Fruit fly (Drosophila melanogaster) whole organism, adult: ENCODE measurements around the gene Wdr37.

Experiments
- CG11617 ChIP-seq: fragments of 200-800 bp; sonication (Bioruptor generic); optimal IDR thresholded peaks from 2 replicates; lab custom pipeline; 2017; ENCODE audit warnings: mild to moderate bottlenecking, missing biosample characterization, missing genetic modification reagents, missing genetic modification characterization
- CG12768 ChIP-seq: fragments of 200-800 bp; sonication (Bioruptor generic); optimal IDR thresholded peaks from 2 replicates; lab custom pipeline; 2017; ENCODE audit warnings: missing biosample characterization, missing genetic modification characterization, mild to moderate bottlenecking, moderate library complexity, missing genetic modification reagents
- CG14711 ChIP-seq: fragments of 200-800 bp; sonication (Bioruptor generic); optimal IDR thresholded peaks from 2 replicates; lab custom pipeline; 2018; ENCODE audit warnings: missing biosample characterization, mild to moderate bottlenecking, missing genetic modification characterization, moderate library complexity
- CG1620 ChIP-seq: fragments of 200-800 bp; sonication (Bioruptor generic); optimal IDR thresholded peaks from 2 replicates; lab custom pipeline; 2016; ENCODE audit warnings: missing biosample characterization, missing genetic modification characterization
- CG33017 ChIP-seq: fragments of 200-800 bp; sonication (Bioruptor generic); optimal IDR thresholded peaks from 2 replicates; lab custom pipeline; 2018; ENCODE audit warnings: missing biosample characterization, mild to moderate bottlenecking, missing genetic modification characterization, moderate library complexity
- CG5204 ChIP-seq: fragments of 200-800 bp; sonication (Bioruptor generic); optimal IDR thresholded peaks from 2 replicates; lab custom pipeline; 2016; ENCODE audit warnings: missing biosample characterization, missing genetic modification characterization
- CG7045 ChIP-seq: fragments of 200-800 bp; sonication (Bioruptor generic); optimal IDR thresholded peaks from 2 replicates; lab custom pipeline; 2017; ENCODE audit warnings: missing biosample characterization, mild to moderate bottlenecking, missing genetic modification characterization
- CG7101 ChIP-seq: fragments of 200-800 bp; sonication (Bioruptor generic); optimal IDR thresholded peaks from 2 replicates; lab custom pipeline; 2018; ENCODE audit warnings: missing biosample characterization, mild to moderate bottlenecking, missing genetic modification characterization, moderate library complexity
- Clk ChIP-seq: fragments of 200-800 bp; sonication (Bioruptor generic); optimal IDR thresholded peaks from 2 replicates; lab custom pipeline; 2017; ENCODE audit warnings: missing biosample characterization, missing genetic modification characterization
- Crg-1 ChIP-seq: fragments of 200-800 bp; sonication (Bioruptor generic); optimal IDR thresholded peaks from 2 replicates; lab custom pipeline; 2016; ENCODE audit warnings: missing biosample characterization, missing genetic modification characterization
- Hr96 ChIP-seq: fragments of 200-800 bp; sonication (Bioruptor generic); optimal IDR thresholded peaks from 2 replicates; lab custom pipeline; 2016; ENCODE audit warnings: missing biosample characterization, missing genetic modification characterization
- Mnt ChIP-seq: fragments of 200-800 bp; sonication (Bioruptor generic); optimal IDR thresholded peaks from 2 replicates; lab custom pipeline; 2016; ENCODE audit warnings: missing biosample characterization, mild to moderate bottlenecking, missing genetic modification characterization
- bab1 ChIP-seq: fragments of 200-800 bp; sonication (Bioruptor generic); optimal IDR thresholded peaks from 3 replicates; lab custom pipeline; 2019; ENCODE audit warnings: missing biosample characterization, mild to moderate bottlenecking, missing genetic modification characterization, moderate library complexity
- cic ChIP-seq: fragments of 200-800 bp; sonication (Bioruptor generic); optimal IDR thresholded peaks from 2 replicates; lab custom pipeline; 2017; ENCODE audit warnings: missing biosample characterization, mild to moderate bottlenecking, missing genetic modification characterization, moderate library complexity
- cnc ChIP-seq, 2 experiments: fragments of >200 bp; optimal IDR thresholded peaks; 2 replicates each; lab custom pipeline; 2017
- kay ChIP-seq: fragments of 200-800 bp; sonication (Bioruptor generic); peaks from one replicate; lab custom pipeline; 2016; ENCODE audit warnings: missing biosample characterization, missing genetic modification characterization, borderline replicate concordance
- ovo ChIP-seq: fragments of 200-800 bp; sonication (Bioruptor generic); optimal IDR thresholded peaks from 2 replicates; lab custom pipeline; 2016; ENCODE audit warnings: missing biosample characterization, missing genetic modification characterization
- pad ChIP-seq: fragments of 200-800 bp; sonication (Bioruptor generic); optimal IDR thresholded peaks from 3 replicates; lab custom pipeline; 2017; ENCODE audit warnings: missing biosample characterization, missing genetic modification characterization, mild to moderate bottlenecking, moderate library complexity, missing genetic modification reagents
- tj ChIP-seq: fragments of 200-800 bp; sonication (Bioruptor generic); optimal IDR thresholded peaks from 3 replicates; lab custom pipeline; 2017; ENCODE audit warnings: missing biosample characterization, mild to moderate bottlenecking, missing genetic modification characterization, moderate library complexity
- toe ChIP-seq: fragments of 200-800 bp; sonication (Bioruptor generic); optimal IDR thresholded peaks from 2 replicates; lab custom pipeline; 2016; ENCODE audit warnings: missing biosample characterization, missing genetic modification characterization

The Wdr37 gene

dm6 chr3R:18366644-18366985, 35.9 kb downstream of the Wdr37 start:
- TF ChIP-seq CG33017 = no peak
- TF ChIP-seq kay = no peak
- TF ChIP-seq tj (GFP tag; lab: Kevin White, UChicago) = no peak
- no peak for TF ChIP-seq Clk
- no peak for TF ChIP-seq CG12768 (GFP tag; lab: Kevin White, UChicago)
- no peak for TF ChIP-seq CG11617 (GFP tag; lab: Kevin White, UChicago)
- TF ChIP-seq CG14711 (tag; lab: Kevin White, UChicago) = no peak
- TF ChIP-seq cnc (optimal IDR thresholded peaks at IDR 0.05; lab: Kevin White, UChicago) = no peak
- TF ChIP-seq Crg-1 (GFP tag; lab: Kevin White, UChicago) = no peak
- TF ChIP-seq Mnt = no peak
- TF ChIP-seq CG7045 = no peak
- TF ChIP-seq cic (GFP tag; lab: Kevin White, UChicago) = no peak
- TF ChIP-seq pad (GFP tag; lab: Kevin White, UChicago) = no peak
- TF ChIP-seq CG5204 (GFP tag; lab: Kevin White, UChicago) = no peak

dm6 chr3R:18365978-18366643, 36.4 kb downstream of the Wdr37 start, which contains the start of the genes WRNexo and Nup43:
WRNexo (minus strand) TSS chr3R:18366162.
Nup43 (plus strand) TSS chr3R:18366638.
- TF ChIP-seq CG33017 = no peak
- peak; percentile 35 for TF ChIP-seq toe
- TF ChIP-seq ovo (GFP tag; lab: Kevin White, UChicago) = no peak
- peak; percentile 32 for TF ChIP-seq Hr96 (GFP tag; lab: Kevin White, UChicago)
- TF ChIP-seq pad (GFP tag; lab: Kevin White, UChicago) = peak; percentile 96
- peak; percentile 18 for TF ChIP-seq CG7045
- peak; percentile 34 for TF ChIP-seq CG5204 (GFP tag; lab: Kevin White, UChicago)
- TF ChIP-seq Crg-1 (GFP tag; lab: Kevin White, UChicago) = no peak
- TF ChIP-seq bab1 (GFP tag; lab: Kevin White, UChicago) = peak; percentile 26
- TF ChIP-seq CG1620 (GFP tag; lab: Kevin White, UChicago) = no peak
- TF ChIP-seq CG14711 (tag; lab: Kevin White, UChicago) = no peak

dm6 chr3R:18361694-18362093, 40.8 kb downstream of the Wdr37 start, which contains the start of gene hmw:
hmw (plus strand) TSS chr3R:18361994.
- no peak for TF ChIP-seq Hr96 (GFP tag; lab: Kevin White, UChicago)
- TF ChIP-seq Crg-1 (GFP tag; lab: Kevin White, UChicago) = no peak

- TF ChIP-seq cic (GFP tag; lab: Kevin White, UChicago) (no peak), cnc (optimal IDR thresholded peaks at IDR 0.05; lab: Kevin White, UChicago) (no peak), CG7045 (peak; percentile 28), CG12768 (GFP tag; lab: Kevin White, UChicago) (no peak), Mnt (peak; percentile 2), kay (no peak), bab1 (GFP tag; lab: Kevin White, UChicago) (no peak)
These were observed 41.8 kb downstream of the Wdr37 start, which contains the start of gene CG15803 for dm6 chr3R:18360630-18361260. CG15803 (minus strand) TSS chr3R:18360728.

dm6 chr3R:18355781-18356180, 46.7 kb downstream of the Wdr37 start:
- no peak for TF ChIP-seq CG1620 (GFP tag; lab: Kevin White, UChicago)
- TF ChIP-seq bab1 (GFP tag; lab: Kevin White, UChicago) = no peak
- no peak for TF ChIP-seq CG7101 (tag; lab: Kevin White, UChicago)
- no peak for TF ChIP-seq Mnt
- no peak for TF ChIP-seq cnc (optimal IDR thresholded peaks at IDR 0.05; lab: Kevin White, UChicago)
- TF ChIP-seq CG5204 (GFP tag; lab: Kevin White, UChicago) = no peak
- no peak for TF ChIP-seq Crg-1 (GFP tag; lab: Kevin White, UChicago)
- TF ChIP-seq tj (GFP tag; lab: Kevin White, UChicago) = no peak
- no peak for TF ChIP-seq Clk
- no peak for TF ChIP-seq CG7045
- no peak for TF ChIP-seq toe
- TF ChIP-seq ovo (GFP tag; lab: Kevin White, UChicago) = no peak
- no peak for TF ChIP-seq CG14711 (tag; lab: Kevin White, UChicago)
- TF ChIP-seq Hr96 (GFP tag; lab: Kevin White, UChicago) = no peak
- no peak for TF ChIP-seq CG12768 (GFP tag; lab: Kevin White, UChicago)
- TF ChIP-seq CG33017 = no peak
- TF ChIP-seq pad (GFP tag; lab: Kevin White, UChicago) = no peak
- no peak for TF ChIP-seq kay
- no peak for TF ChIP-seq CG11617 (GFP tag; lab: Kevin White, UChicago)
